Fruit fly (Drosophila melanogaster): ENCODE measurements around the gene CG34241.

dm6 chr3L:12085691-12086078 lies 42.1 kb upstream of the CG34241 start:
- TF ChIP-seq Hr78 (GFP tag; optimal IDR thresholded peaks at IDR 0.05) (no peak), Hnf4 (GFP tag; optimal IDR thresholded peaks at IDR 0.05) (no peak), usp (GFP tag; optimal IDR thresholded peaks at IDR 0.05) (no peak), br (GFP tag; optimal IDR thresholded peaks at IDR 0.05) (no peak), fru (GFP tag; optimal IDR thresholded peaks at IDR 0.05) (no peak), dsf (GFP tag; optimal IDR thresholded peaks at IDR 0.05; ENCODE audit: borderline replicate concordance) (no peak)

All from whole organism, wandering third instar larva.